Worm (Caenorhabditis elegans): ENCODE measurements around the gene grl-28.
"Not testable (repeated sequence)": the region's sequence is repeated elsewhere in the genome, so short reads cannot be mapped to it uniquely, and the experiment has no call there.

Gene grl-28

ce11 chrV:3517889-3518288 is 33.8 kb downstream of the grl-28 start, which contains the start of gene str-227:
Gene str-227 (plus strand): TSS chrV:3518189.
- TF ChIP-seq unc-39 (tag; optimal IDR thresholded peaks at IDR 0.05) = no peak
- TF ChIP-seq mls-2 (tag; optimal IDR thresholded peaks at IDR 0.05) = no peak
- TF ChIP-seq cnd-1 (tag; optimal IDR thresholded peaks at IDR 0.05) = no peak
- TF ChIP-seq nhr-76 (tag; optimal IDR thresholded peaks at IDR 0.05) = no peak
- TF ChIP-seq lin-32 (GFP tag; optimal IDR thresholded peaks at IDR 0.05) = no peak
- TF ChIP-seq tbx-8 (GFP tag; optimal IDR thresholded peaks at IDR 0.05) = no peak
- no peak for TF ChIP-seq pha-4 (tag; optimal IDR thresholded peaks at IDR 0.05)
- TF ChIP-seq sptf-1 (tag; optimal IDR thresholded peaks at IDR 0.05) = no peak

- TF ChIP-seq ceh-39 (tag; optimal IDR thresholded peaks at IDR 0.05) = no peak
- no peak for TF ChIP-seq lin-32 (GFP tag; optimal IDR thresholded peaks at IDR 0.05)
- no peak for TF ChIP-seq nhr-2 (tag; optimal IDR thresholded peaks at IDR 0.05)
- TF ChIP-seq nhr-237 (tag; optimal IDR thresholded peaks at IDR 0.05) = no peak
- TF ChIP-seq bed-3 (GFP tag; optimal IDR thresholded peaks at IDR 0.05) = no peak
- TF ChIP-seq elt-3 (tag; optimal IDR thresholded peaks at IDR 0.05) = no peak
- TF ChIP-seq mab-5 (tag; optimal IDR thresholded peaks at IDR 0.05) = no peak
- TF ChIP-seq nhr-28 (tag; optimal IDR thresholded peaks at IDR 0.05) = no peak
- no peak for TF ChIP-seq unc-62 (GFP tag; optimal IDR thresholded peaks at IDR 0.05)
- no peak for TF ChIP-seq ceh-83 (GFP tag; optimal IDR thresholded peaks at IDR 0.05)
- TF ChIP-seq elt-1 (tag; optimal IDR thresholded peaks at IDR 0.05; ENCODE audit: borderline replicate concordance, insufficient read depth) = no peak
- no peak for TF ChIP-seq mls-2 (tag; optimal IDR thresholded peaks at IDR 0.05)
- TF ChIP-seq lin-13 (tag; optimal IDR thresholded peaks at IDR 0.05) = no peak
- no peak for TF ChIP-seq snpc-4 (tag; optimal IDR thresholded peaks at IDR 0.05)
- no peak for TF ChIP-seq sptf-1 (tag; optimal IDR thresholded peaks at IDR 0.05)
- TF ChIP-seq ham-2 (GFP tag; optimal IDR thresholded peaks at IDR 0.05) = no peak
- no peak for TF ChIP-seq nhr-76 (tag; optimal IDR thresholded peaks at IDR 0.05)
- TF ChIP-seq ztf-11 (tag; optimal IDR thresholded peaks at IDR 0.05) = no peak
- no peak for TF ChIP-seq lsy-2 (tag; optimal IDR thresholded peaks at IDR 0.05)
- no peak for TF ChIP-seq M03D4.4 (tag; optimal IDR thresholded peaks at IDR 0.05)
These were observed 39.3 kb downstream of the grl-28 start, which contains the start of gene str-226 for ce11 chrV:3512381-3512780. Gene str-226 (plus strand): TSS chrV:3512681.

DNA sequence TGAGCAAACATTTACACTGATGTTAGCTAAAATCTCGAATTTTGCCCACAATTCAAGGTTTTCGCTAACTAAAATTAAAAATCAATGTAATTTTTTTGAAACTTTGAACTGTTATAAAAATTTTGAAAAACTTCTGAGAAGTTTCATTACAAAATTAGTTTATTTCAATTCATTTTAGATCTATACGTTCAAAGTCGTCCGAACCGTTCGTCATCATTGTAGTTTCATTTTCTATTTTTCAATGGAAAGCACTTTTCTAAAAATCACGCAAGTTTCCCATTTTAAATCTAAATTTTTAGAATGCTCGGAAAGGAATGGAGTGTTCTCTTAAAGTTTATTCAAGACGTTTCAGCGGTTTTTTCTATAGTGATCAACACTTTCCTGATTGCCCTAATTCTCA is 41.8 kb downstream of the grl-28 start, which contains the start of gene str-228:
TSS of gene str-228 (plus strand) at position 301 of the 400 bp plus-strand sequence.
- TF ChIP-seq pha-4 (tag; optimal IDR thresholded peaks at IDR 0.05) (no peak), hlh-1 (tag; optimal IDR thresholded peaks at IDR 0.05) (no peak), lin-32 (GFP tag; optimal IDR thresholded peaks at IDR 0.05) (no peak), M03D4.4 (tag; optimal IDR thresholded peaks at IDR 0.05) (no peak), mls-2 (tag; optimal IDR thresholded peaks at IDR 0.05) (no peak), mab-5 (tag; optimal IDR thresholded peaks at IDR 0.05) (no peak), elt-3 (tag; optimal IDR thresholded peaks at IDR 0.05) (no peak), tbx-8 (GFP tag; optimal IDR thresholded peaks at IDR 0.05) (no peak), ceh-83 (GFP tag; optimal IDR thresholded peaks at IDR 0.05) (no peak), ceh-43 (GFP tag; optimal IDR thresholded peaks at IDR 0.05) (no peak), ces-1 (GFP tag; optimal IDR thresholded peaks at IDR 0.05) (no peak), nhr-76 (tag; optimal IDR thresholded peaks at IDR 0.05) (no peak), drap-1 (GFP tag; optimal IDR thresholded peaks at IDR 0.05) (no peak)

- TF ChIP-seq lin-32 (GFP tag; optimal IDR thresholded peaks at IDR 0.05) = no peak
- no peak for TF ChIP-seq mls-2 (tag; optimal IDR thresholded peaks at IDR 0.05)
- no peak for TF ChIP-seq nhr-2 (tag; optimal IDR thresholded peaks at IDR 0.05)
- no peak for TF ChIP-seq mab-5 (tag; optimal IDR thresholded peaks at IDR 0.05)
- TF ChIP-seq drap-1 (GFP tag; optimal IDR thresholded peaks at IDR 0.05) = no peak
- TF ChIP-seq M03D4.4 (tag; optimal IDR thresholded peaks at IDR 0.05) = no peak
- TF ChIP-seq ceh-83 (GFP tag; optimal IDR thresholded peaks at IDR 0.05) = no peak
- TF ChIP-seq nhr-28 (tag; optimal IDR thresholded peaks at IDR 0.05) = no peak
- no peak for TF ChIP-seq lsy-2 (tag; optimal IDR thresholded peaks at IDR 0.05)
- TF ChIP-seq snpc-4 (tag; optimal IDR thresholded peaks at IDR 0.05) = no peak
- no peak for TF ChIP-seq unc-120 (tag; optimal IDR thresholded peaks at IDR 0.05; ENCODE audit: poor library complexity, severe bottlenecking)
- no peak for TF ChIP-seq bed-3 (GFP tag; optimal IDR thresholded peaks at IDR 0.05)
- TF ChIP-seq ztf-11 (tag; optimal IDR thresholded peaks at IDR 0.05) = no peak
- TF ChIP-seq pha-4 (tag; optimal IDR thresholded peaks at IDR 0.05) = no peak
- no peak for TF ChIP-seq sptf-1 (tag; optimal IDR thresholded peaks at IDR 0.05)
- no peak for TF ChIP-seq blmp-1 (tag; optimal IDR thresholded peaks at IDR 0.05)
- no peak for TF ChIP-seq tbx-8 (GFP tag; optimal IDR thresholded peaks at IDR 0.05)
- no peak for TF ChIP-seq sem-2 (GFP tag; optimal IDR thresholded peaks at IDR 0.05)
These were observed 44.0 kb downstream of the grl-28 start, which contains the start of gene str-225 for ce11 chrV:3507691-3508090. Gene str-225 (plus strand): TSS chrV:3507822.

DNA sequence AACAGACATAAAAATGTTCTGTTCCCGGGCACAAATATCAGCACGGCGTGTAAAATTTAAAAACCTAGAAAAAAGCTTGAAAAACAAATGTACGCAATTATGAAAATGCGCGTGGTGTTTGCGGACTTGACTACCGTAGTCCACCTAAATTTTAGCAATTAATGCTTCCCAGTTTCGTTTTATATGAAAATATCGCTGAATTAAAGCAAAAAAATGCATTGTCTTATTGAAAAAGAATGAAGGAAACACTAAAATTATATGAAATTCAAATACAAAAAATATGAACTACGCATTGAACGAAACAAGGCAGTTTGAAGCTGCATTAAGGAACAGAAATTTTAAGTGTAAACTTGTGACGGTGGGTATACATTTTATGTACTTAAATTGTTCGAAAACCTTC is 45.4 kb downstream of the grl-28 start, which contains the start of gene ugt-64:
TSS of gene ugt-64 (minus strand) at position 101 of the 400 bp plus-strand sequence.
- not testable (repeated sequence) for TF ChIP-seq elt-1 (tag; optimal IDR thresholded peaks at IDR 0.05; ENCODE audit: borderline replicate concordance, insufficient read depth); blmp-1 (tag; optimal IDR thresholded peaks at IDR 0.05); lsy-2 (tag; optimal IDR thresholded peaks at IDR 0.05)

Data from whole organism, mixed stage, embryonic.